Worm (Caenorhabditis elegans) whole organism, early embryonic: Measurements from ENCODE around the gene F59A6.3.

Source experiments
- F13C5.2 ChIP-seq: sonication (generic microtip); optimal IDR thresholded peaks from 2 replicates; lab custom pipeline; 2017; ENCODE audit warnings: mild to moderate bottlenecking, missing genetic modification characterization, inconsistent platforms, missing compliant biosample characterization
- aly-1 ChIP-seq: sonication (generic microtip); optimal IDR thresholded peaks from 2 replicates; lab custom pipeline; 2016; ENCODE audit warnings: missing genetic modification characterization, missing compliant biosample characterization
- ama-1 ChIP-seq: fragments of 150-350 bp; optimal IDR thresholded peaks from 2 replicates; lab custom pipeline; 2014
- ceh-13 ChIP-seq: fragments of 200-800 bp; sonication (Bioruptor generic); optimal IDR thresholded peaks from 2 replicates; lab custom pipeline; 2018; ENCODE audit warnings: mild to moderate bottlenecking, missing genetic modification characterization, missing compliant biosample characterization
- ceh-36 ChIP-seq: sonication (generic microtip); optimal IDR thresholded peaks from 2 replicates; lab custom pipeline; 2016; ENCODE audit warnings: missing genetic modification characterization, inconsistent platforms, missing compliant biosample characterization
- flt-1 ChIP-seq: fragments of 200-800 bp; sonication (Bioruptor generic); IDR thresholded peaks from 2 replicates; pipeline ENCODE4 v1.3.6; 2022; ENCODE audit warnings: missing genetic modification characterization, missing compliant biosample characterization
- hmbx-1 ChIP-seq: sonication (generic microtip); optimal IDR thresholded peaks from 2 replicates; lab custom pipeline; 2016; ENCODE audit warnings: mild to moderate bottlenecking, missing genetic modification characterization, missing compliant biosample characterization
- hnd-1 ChIP-seq: sonication (generic microtip); optimal IDR thresholded peaks from 2 replicates; lab custom pipeline; 2016; ENCODE audit warnings: missing genetic modification characterization, missing compliant biosample characterization
- pes-1 ChIP-seq: fragments of 200-800 bp; sonication (Bioruptor generic); IDR thresholded peaks from 2 replicates; pipeline ENCODE4 v1.3.6; 2022; ENCODE audit warnings: missing genetic modification reagents, missing genetic modification characterization, missing compliant biosample characterization
- scrt-1 ChIP-seq: fragments of 200-800 bp; sonication (Bioruptor generic); IDR thresholded peaks from 2 replicates; pipeline ENCODE4 v1.3.6; 2022; ENCODE audit warnings: missing genetic modification characterization, missing compliant biosample characterization
- sea-1 ChIP-seq: fragments of 200-800 bp; sonication (Bioruptor generic); conservative IDR thresholded peaks from 2 replicates; pipeline ENCODE4 v1.3.6; 2022; ENCODE audit warnings: missing genetic modification characterization, missing compliant biosample characterization
- tbx-11 ChIP-seq: fragments of 200-800 bp; sonication (Bioruptor generic); IDR thresholded peaks from 2 replicates; pipeline ENCODE4 v1.3.6; 2022; ENCODE audit warnings: missing genetic modification characterization, missing compliant biosample characterization
- tbx-37 ChIP-seq: fragments of 200-800 bp; sonication (Bioruptor generic); conservative IDR thresholded peaks from 2 replicates; pipeline ENCODE4 v1.3.6; 2022; ENCODE audit warnings: missing genetic modification reagents, missing genetic modification characterization, missing compliant biosample characterization
- tra-4 ChIP-seq: sonication (generic microtip); optimal IDR thresholded peaks from 2 replicates; lab custom pipeline; 2017; ENCODE audit warnings: missing genetic modification characterization, missing compliant biosample characterization

DNA sequence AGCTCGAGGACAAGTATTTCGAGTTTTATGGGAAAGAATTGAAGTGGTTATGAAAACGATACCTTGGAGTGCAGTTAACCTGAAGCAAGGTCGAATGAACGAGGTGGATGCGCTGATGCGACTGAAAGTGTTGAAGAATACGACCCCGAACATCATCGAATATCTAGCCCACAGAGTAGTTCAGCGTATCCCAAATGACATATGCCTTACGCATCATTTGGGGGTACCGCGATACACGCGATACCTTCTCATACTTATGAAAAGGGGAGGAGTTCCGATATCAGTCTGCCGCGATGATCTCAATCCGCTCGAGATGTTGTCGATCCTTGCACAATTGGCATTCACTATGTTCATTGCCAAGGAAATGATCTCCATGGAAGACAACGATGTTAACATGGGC, 18.3 kb upstream of the F59A6.3 start, which contains the start of gene T27F7.12:
- no peak for TF ChIP-seq ceh-13 (GFP tag; lab: Kevin White, UChicago)
- TF ChIP-seq tbx-37 (GFP tag; lab: Robert Waterston, UW) = no peak
- no peak for TF ChIP-seq scrt-1 (GFP tag; lab: Robert Waterston, UW)
- no peak for TF ChIP-seq ama-1 (lab: Kevin White, UChicago)
- no peak for TF ChIP-seq hnd-1 (tag; lab: Kevin White, UChicago)
- no peak for TF ChIP-seq flt-1 (GFP tag; lab: Robert Waterston, UW)
- no peak for TF ChIP-seq hmbx-1 (tag; lab: Kevin White, UChicago)
- TF ChIP-seq tra-4 = no peak
- TF ChIP-seq tbx-11 (GFP tag; lab: Robert Waterston, UW) = no peak
- no peak for TF ChIP-seq aly-1
- no peak for TF ChIP-seq sea-1 (GFP tag; lab: Robert Waterston, UW)
- TF ChIP-seq ceh-36 (tag; lab: Kevin White, UChicago) = no peak
- TF ChIP-seq pes-1 (GFP tag; lab: Robert Waterston, UW) = no peak
- TF ChIP-seq F13C5.2 (tag; lab: Kevin White, UChicago) = no peak
